Fruit fly (Drosophila melanogaster) whole organism, wandering third instar larva: ENCODE measurements around the gene by.

Experiments used
- Abd-B ChIP-seq: fragments of >200 bp; optimal IDR thresholded peaks from 2 replicates; lab custom pipeline; 2017; ENCODE audit warnings: missing biosample characterization, missing genetic modification characterization
- Dfd ChIP-seq: fragments of >200 bp; optimal IDR thresholded peaks from 2 replicates; lab custom pipeline; 2017; ENCODE audit warnings: missing biosample characterization, missing genetic modification characterization
- Hnf4 ChIP-seq: fragments of 200-800 bp; sonication (Bioruptor generic); optimal IDR thresholded peaks from 2 replicates; lab custom pipeline; 2016; ENCODE audit warnings: missing biosample characterization, mild to moderate bottlenecking, missing genetic modification characterization
- Jra ChIP-seq: sonication (Bioruptor generic); optimal IDR thresholded peaks from 2 replicates; lab custom pipeline; 2016; ENCODE audit warnings: missing biosample characterization, missing genetic modification characterization
- Rel ChIP-seq, 2 experiments: fragments of 200-800 bp; sonication (Bioruptor generic) in 1 of 2; optimal IDR thresholded peaks; 2 replicates in 1 of 2; 3 replicates in 1 of 2; lab custom pipeline; 2016 to 2019; ENCODE audit warnings: mild to moderate bottlenecking in 2 of 2, missing biosample characterization in 2 of 2, missing genetic modification characterization in 2 of 2, moderate library complexity in 1 of 2
- Sp1 ChIP-seq: fragments of 200-800 bp; sonication (Bioruptor generic); optimal IDR thresholded peaks from 3 replicates; lab custom pipeline; 2019; ENCODE audit warnings: missing biosample characterization, mild to moderate bottlenecking, missing genetic modification characterization, moderate library complexity
- foxo ChIP-seq, 2 experiments: fragments of 200-800 bp; sonication (Bioruptor generic); optimal IDR thresholded peaks; 2 replicates in 1 of 2; 3 replicates in 1 of 2; lab custom pipeline; 2016 to 2017; ENCODE audit warnings: missing biosample characterization in 2 of 2, missing genetic modification characterization in 2 of 2
- fru ChIP-seq: fragments of 200-800 bp; sonication (Bioruptor generic); optimal IDR thresholded peaks from 3 replicates; lab custom pipeline; 2016; ENCODE audit warnings: missing biosample characterization, mild to moderate bottlenecking, missing genetic modification characterization
- h ChIP-seq: fragments of 200-800 bp; sonication (Bioruptor generic); optimal IDR thresholded peaks from 3 replicates; lab custom pipeline; 2016; ENCODE audit warnings: missing biosample characterization, mild to moderate bottlenecking, missing genetic modification characterization
- pan ChIP-seq: fragments of >200 bp; optimal IDR thresholded peaks from 2 replicates; lab custom pipeline; 2017
- psq ChIP-seq: fragments of 200-800 bp; sonication (Bioruptor generic); optimal IDR thresholded peaks from 3 replicates; lab custom pipeline; 2017; ENCODE audit warnings: missing biosample characterization, mild to moderate bottlenecking, missing genetic modification characterization, moderate library complexity
- tai ChIP-seq: sonication (Bioruptor generic); optimal IDR thresholded peaks from 2 replicates; lab custom pipeline; 2016; ENCODE audit warnings: missing biosample characterization, missing genetic modification characterization
- usp ChIP-seq: fragments of >200 bp; optimal IDR thresholded peaks from 2 replicates; lab custom pipeline; 2017; ENCODE audit warnings: missing biosample characterization, missing genetic modification characterization

- TF ChIP-seq h (GFP tag; lab: Kevin White, UChicago) = no peak
- no peak for TF ChIP-seq foxo (GFP tag; optimal IDR thresholded peaks at IDR 0.05; lab: Kevin White, UChicago)
- no peak for TF ChIP-seq Jra (GFP tag; lab: Kevin White, UChicago)
- no peak for TF ChIP-seq Abd-B
- TF ChIP-seq psq (GFP tag; lab: Kevin White, UChicago) = no peak
- TF ChIP-seq pan (lab: Kevin White, UChicago) = no peak
- no peak for TF ChIP-seq Hnf4
- TF ChIP-seq usp = no peak
- no peak for TF ChIP-seq fru (GFP tag; lab: Kevin White, UChicago)
- no peak for TF ChIP-seq Rel (GFP tag; optimal IDR thresholded peaks at IDR 0.05; lab: Kevin White, UChicago)
- TF ChIP-seq Rel (tag; optimal IDR thresholded peaks at IDR 0.05; lab: Kevin White, UChicago) = no peak
- TF ChIP-seq Sp1 = no peak
- no peak for TF ChIP-seq tai (GFP tag; lab: Kevin White, UChicago)
- TF ChIP-seq Dfd = no peak
These were observed 1.9 kb upstream of the by start for dm6 chr3R:9534595-9535217.
